Fruit fly (Drosophila melanogaster) whole organism, embryonic: Measurements from ENCODE around the gene Acp76A.
A peak's percentile ranks its signal among the peaks of the same experiment; 100 is the strongest.

Experiments
- Asciz ChIP-seq: fragments of 200-800 bp; sonication (Bioruptor generic); optimal IDR thresholded peaks from 2 replicates; lab custom pipeline; 2017; ENCODE audit warnings: missing biosample characterization, mild to moderate bottlenecking, missing genetic modification characterization, missing genetic modification reagents
- C15 ChIP-seq: fragments of 200-800 bp; sonication (Bioruptor generic); IDR thresholded peaks from 3 replicates; pipeline ENCODE4 v1.3.6; 2022; ENCODE audit warnings: missing biosample characterization, missing genetic modification characterization
- CG10366 ChIP-seq: fragments of 200-800 bp; sonication (Bioruptor generic); IDR thresholded peaks from 2 replicates; pipeline ENCODE4 v1.3.6; 2022; ENCODE audit warnings: missing biosample characterization, missing genetic modification characterization
- CG10431 ChIP-seq: fragments of 200-800 bp; sonication (Bioruptor generic); optimal IDR thresholded peaks from 3 replicates; lab custom pipeline; 2018; ENCODE audit warnings: missing biosample characterization, mild to moderate bottlenecking, missing genetic modification characterization
- CG10462 ChIP-seq: fragments of 200-800 bp; sonication (Bioruptor generic); optimal IDR thresholded peaks from 2 replicates; lab custom pipeline; 2016; ENCODE audit warnings: missing biosample characterization, missing genetic modification characterization
- CG14050 ChIP-seq: fragments of 200-800 bp; sonication (Bioruptor generic); IDR thresholded peaks from 3 replicates; pipeline ENCODE4 v1.3.6; 2022; ENCODE audit warnings: missing biosample characterization, missing genetic modification characterization
- CG1603 ChIP-seq: fragments of 200-800 bp; sonication (Bioruptor generic); optimal IDR thresholded peaks from 2 replicates; lab custom pipeline; 2019; ENCODE audit warnings: missing biosample characterization, mild to moderate bottlenecking, missing genetic modification characterization, moderate library complexity
- CG17612 ChIP-seq: fragments of 200-800 bp; sonication (Bioruptor generic); IDR thresholded peaks from 2 replicates; pipeline ENCODE4 v1.3.6; 2022; ENCODE audit warnings: missing biosample characterization, missing genetic modification characterization
- CG18599 ChIP-seq: fragments of 200-800 bp; sonication (Bioruptor generic); optimal IDR thresholded peaks from 3 replicates; lab custom pipeline; 2017; ENCODE audit warnings: missing biosample characterization, missing genetic modification characterization, mild to moderate bottlenecking, moderate library complexity, missing genetic modification reagents
- CG2202 ChIP-seq: fragments of 200-800 bp; sonication (Bioruptor generic); optimal IDR thresholded peaks from 2 replicates; lab custom pipeline; 2018; ENCODE audit warnings: missing biosample characterization, mild to moderate bottlenecking, missing genetic modification characterization
- CG2678 ChIP-seq: fragments of 200-800 bp; sonication (Bioruptor generic); optimal IDR thresholded peaks from 3 replicates; lab custom pipeline; 2019; ENCODE audit warnings: missing biosample characterization, mild to moderate bottlenecking, missing genetic modification characterization, moderate library complexity
- CG31441 ChIP-seq: fragments of 200-800 bp; sonication (Bioruptor generic); IDR thresholded peaks from 2 replicates; pipeline ENCODE4 v1.3.6; 2022; ENCODE audit warnings: missing biosample characterization, missing genetic modification characterization
- CG33213 ChIP-seq: fragments of 200-800 bp; sonication (Bioruptor generic); optimal IDR thresholded peaks from 3 replicates; lab custom pipeline; 2016; ENCODE audit warnings: missing biosample characterization, missing genetic modification characterization
- CG42726 ChIP-seq: fragments of 200-800 bp; sonication (Bioruptor generic); IDR thresholded peaks from 2 replicates; pipeline ENCODE4 v1.3.6; 2022; ENCODE audit warnings: missing biosample characterization, missing genetic modification characterization; ENCODE audit not compliant: partially characterized antibody
- CG4730 ChIP-seq: fragments of 200-800 bp; sonication (Bioruptor generic); IDR thresholded peaks from 2 replicates; pipeline ENCODE4 v1.3.6; 2022; ENCODE audit warnings: missing biosample characterization, missing genetic modification characterization
- CG6683 ChIP-seq: fragments of 200-800 bp; sonication (Bioruptor generic); optimal IDR thresholded peaks from 2 replicates; lab custom pipeline; 2017; ENCODE audit warnings: missing biosample characterization, mild to moderate bottlenecking, missing genetic modification characterization, missing genetic modification reagents
- CG6689 ChIP-seq: fragments of 200-800 bp; sonication (Bioruptor generic); IDR thresholded peaks from 2 replicates; pipeline ENCODE4 v1.3.6; 2022; ENCODE audit warnings: missing biosample characterization, missing genetic modification characterization
- CG7839 ChIP-seq: fragments of 200-800 bp; sonication (Bioruptor generic); optimal IDR thresholded peaks from 3 replicates; lab custom pipeline; 2018; ENCODE audit warnings: missing biosample characterization, mild to moderate bottlenecking, missing genetic modification characterization, moderate library complexity
- CkIIα-i1 ChIP-seq: fragments of 200-800 bp; sonication (Bioruptor generic); IDR thresholded peaks from 2 replicates; pipeline ENCODE4 v1.3.6; 2022; ENCODE audit warnings: missing biosample characterization, missing genetic modification characterization
- CoRest ChIP-seq: fragments of 200-800 bp; sonication (Bioruptor generic); optimal IDR thresholded peaks from 3 replicates; lab custom pipeline; 2018; ENCODE audit warnings: missing biosample characterization, mild to moderate bottlenecking, missing genetic modification characterization, moderate library complexity
- Dip2 ChIP-seq: fragments of 200-800 bp; sonication (Bioruptor generic); IDR thresholded peaks from 2 replicates; pipeline ENCODE4 v1.3.6; 2022; ENCODE audit warnings: missing biosample characterization, missing genetic modification characterization
- E2f2 ChIP-seq: fragments of 200-800 bp; sonication (Bioruptor generic); IDR thresholded peaks from 2 replicates; pipeline ENCODE4 v1.3.6; 2022; ENCODE audit warnings: missing biosample characterization, missing genetic modification characterization
- GATAe ChIP-seq: fragments of 200-800 bp; sonication (Bioruptor generic); conservative IDR thresholded peaks from 2 replicates; pipeline ENCODE4 v1.3.6; 2022; ENCODE audit warnings: missing biosample characterization, missing genetic modification characterization
- HLHmδ ChIP-seq: fragments of 200-800 bp; sonication (Bioruptor generic); optimal IDR thresholded peaks from 2 replicates; lab custom pipeline; 2018; ENCODE audit warnings: missing biosample characterization, mild to moderate bottlenecking, missing genetic modification characterization, moderate library complexity
- Hey ChIP-seq: fragments of 200-800 bp; sonication (Bioruptor generic); optimal IDR thresholded peaks from 3 replicates; lab custom pipeline; 2018; ENCODE audit warnings: missing biosample characterization, mild to moderate bottlenecking, missing genetic modification characterization
- HmgD ChIP-seq: fragments of 200-800 bp; sonication (Bioruptor generic); optimal IDR thresholded peaks from 3 replicates; lab custom pipeline; 2016; ENCODE audit warnings: missing biosample characterization, missing genetic modification characterization
- Hr78 ChIP-seq, 2 experiments: fragments of 200-800 bp in 1 of 2; fragments of >200 bp in 1 of 2; sonication (Bioruptor generic) in 1 of 2; optimal IDR thresholded peaks; 2 replicates each; lab custom pipeline; 2017 to 2019; ENCODE audit warnings: missing biosample characterization in 2 of 2, missing genetic modification characterization in 2 of 2, mild to moderate bottlenecking in 1 of 2, moderate library complexity in 1 of 2
- Lpt ChIP-seq: fragments of >200 bp; optimal IDR thresholded peaks from 2 replicates; lab custom pipeline; 2018; ENCODE audit warnings: missing biosample characterization, missing genetic modification characterization
- Max ChIP-seq: fragments of 200-800 bp; sonication (Bioruptor generic); optimal IDR thresholded peaks from 2 replicates; lab custom pipeline; 2016; ENCODE audit warnings: missing biosample characterization, mild to moderate bottlenecking, missing genetic modification characterization
- Neu2 ChIP-seq: fragments of 200-800 bp; sonication (Bioruptor generic); optimal IDR thresholded peaks from 3 replicates; lab custom pipeline; 2016; ENCODE audit warnings: missing biosample characterization, missing genetic modification characterization, borderline replicate concordance
- NfI ChIP-seq: fragments of 200-800 bp; sonication (Bioruptor generic); optimal IDR thresholded peaks from 3 replicates; lab custom pipeline; 2018; ENCODE audit warnings: missing biosample characterization, mild to moderate bottlenecking, missing genetic modification characterization, moderate library complexity
- Sin3A ChIP-seq: fragments of >200 bp; optimal IDR thresholded peaks from 2 replicates; lab custom pipeline; 2018
- aop ChIP-seq: fragments of 200-800 bp; sonication (Bioruptor generic); IDR thresholded peaks from 2 replicates; pipeline ENCODE4 v1.3.6; 2022; ENCODE audit warnings: missing biosample characterization, missing genetic modification characterization
- bcd ChIP-seq: fragments of 200-800 bp; sonication (Bioruptor generic); optimal IDR thresholded peaks from 2 replicates; lab custom pipeline; 2017; ENCODE audit warnings: missing biosample characterization, mild to moderate bottlenecking, missing genetic modification characterization
- cad ChIP-seq: fragments of >200 bp; optimal IDR thresholded peaks from 2 replicates; lab custom pipeline; 2017; ENCODE audit warnings: missing biosample characterization, missing genetic modification characterization
- cg ChIP-seq: fragments of 200-800 bp; sonication (Bioruptor generic); optimal IDR thresholded peaks from 3 replicates; lab custom pipeline; 2019; ENCODE audit warnings: missing biosample characterization, mild to moderate bottlenecking, missing genetic modification characterization, moderate library complexity
- chm ChIP-seq: fragments of 200-800 bp; sonication (Bioruptor generic); IDR thresholded peaks from 2 replicates; pipeline ENCODE4 v1.3.6; 2022; ENCODE audit warnings: missing biosample characterization, missing genetic modification characterization
- corto ChIP-seq: fragments of 200-800 bp; sonication (Bioruptor generic); optimal IDR thresholded peaks from 2 replicates; lab custom pipeline; 2016; ENCODE audit warnings: missing biosample characterization, mild to moderate bottlenecking, missing genetic modification characterization, moderate library complexity
- dm ChIP-seq: fragments of 200-800 bp; sonication (Bioruptor generic); optimal IDR thresholded peaks from 3 replicates; lab custom pipeline; 2016; ENCODE audit warnings: missing biosample characterization, missing genetic modification characterization
- en ChIP-seq: fragments of 200-800 bp; sonication (Bioruptor generic); optimal IDR thresholded peaks from 2 replicates; lab custom pipeline; 2016; ENCODE audit warnings: missing biosample characterization, missing genetic modification characterization
- ewg ChIP-seq: fragments of 200-800 bp; sonication (Bioruptor generic); optimal IDR thresholded peaks from 3 replicates; lab custom pipeline; 2017; ENCODE audit warnings: mild to moderate bottlenecking, missing biosample characterization, missing genetic modification reagents, missing genetic modification characterization
- grn ChIP-seq: fragments of 200-800 bp; sonication (Bioruptor generic); optimal IDR thresholded peaks from 3 replicates; lab custom pipeline; 2017; ENCODE audit warnings: missing biosample characterization, missing genetic modification characterization
- lab ChIP-seq: fragments of 200-800 bp; sonication (Bioruptor generic); optimal IDR thresholded peaks from 3 replicates; lab custom pipeline; 2017; ENCODE audit warnings: missing biosample characterization, missing genetic modification characterization, mild to moderate bottlenecking, moderate library complexity, missing genetic modification reagents
- nom ChIP-seq: fragments of 200-800 bp; sonication (Bioruptor generic); optimal IDR thresholded peaks from 2 replicates; lab custom pipeline; 2017; ENCODE audit warnings: missing biosample characterization, missing genetic modification characterization, mild to moderate bottlenecking, moderate library complexity, missing genetic modification reagents
- pb ChIP-seq: fragments of 200-800 bp; sonication (Bioruptor generic); optimal IDR thresholded peaks from 3 replicates; lab custom pipeline; 2016; ENCODE audit warnings: missing biosample characterization, missing genetic modification characterization
- tna ChIP-seq: fragments of 200-800 bp; sonication (Bioruptor generic); IDR thresholded peaks from 2 replicates; pipeline ENCODE4 v1.3.6; 2022; ENCODE audit warnings: missing biosample characterization, missing genetic modification characterization; ENCODE audit not compliant: partially characterized antibody
- tup ChIP-seq: fragments of 200-800 bp; sonication (Bioruptor generic); optimal IDR thresholded peaks from 2 replicates; lab custom pipeline; 2016; ENCODE audit warnings: missing biosample characterization, mild to moderate bottlenecking, missing genetic modification characterization, moderate library complexity
- tx ChIP-seq: fragments of 200-800 bp; sonication (Bioruptor generic); optimal IDR thresholded peaks from 2 replicates; lab custom pipeline; 2016; ENCODE audit warnings: missing biosample characterization, missing genetic modification characterization
- unpg ChIP-seq: fragments of 200-800 bp; sonication (Bioruptor generic); optimal IDR thresholded peaks from 3 replicates; lab custom pipeline; 2018; ENCODE audit warnings: missing biosample characterization, mild to moderate bottlenecking, missing genetic modification characterization, moderate library complexity
- vnd ChIP-seq: fragments of 200-800 bp; sonication (Bioruptor generic); IDR thresholded peaks from 3 replicates; pipeline ENCODE4 v1.3.6; 2022; ENCODE audit warnings: missing biosample characterization, missing genetic modification characterization; ENCODE audit not compliant: partially characterized antibody

Acp76A gene

DNA sequence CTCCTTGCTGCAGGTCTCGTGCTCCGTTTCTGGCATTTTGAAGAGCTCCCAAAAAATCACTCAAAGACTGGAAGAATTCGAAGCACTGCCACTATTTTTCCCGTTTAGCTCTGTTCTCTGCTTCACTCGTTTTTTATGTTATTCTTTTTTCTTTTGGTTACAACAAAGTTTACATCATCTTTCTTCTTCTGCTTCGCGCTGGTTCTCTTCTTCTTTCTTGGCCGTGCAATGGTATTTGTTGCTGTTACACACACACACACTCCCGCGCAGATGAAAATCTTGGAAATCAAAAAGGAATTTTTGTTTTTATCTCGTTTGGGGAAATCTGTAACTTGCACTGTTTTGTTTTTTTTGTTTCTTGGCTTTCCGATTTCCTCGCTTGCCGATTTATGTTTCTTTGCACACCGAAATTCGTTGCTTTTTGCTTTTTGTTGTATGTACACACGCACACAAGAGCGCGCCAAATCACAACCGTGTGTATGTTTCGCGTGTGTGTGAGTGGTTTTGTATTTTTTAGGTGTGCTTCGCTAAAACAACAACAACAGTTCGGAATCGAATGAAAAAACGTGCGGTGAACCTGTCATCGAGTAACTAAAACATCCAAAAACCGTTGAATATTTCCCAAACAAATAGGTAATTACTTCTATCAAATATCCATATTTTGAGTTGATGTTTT is 34.0 kb upstream of the Acp76A start:
- TF ChIP-seq tna = no peak
- no peak for TF ChIP-seq GATAe (GFP tag; lab: Robert Waterston, UW)
- TF ChIP-seq en (GFP tag; lab: Kevin White, UChicago) = no peak
- TF ChIP-seq tx (GFP tag; lab: Kevin White, UChicago) = no peak
- TF ChIP-seq aop (GFP tag; lab: Robert Waterston, UW) = no peak
- no peak for TF ChIP-seq CG2202 (tag; lab: Kevin White, UChicago)
- peak; percentile 94 for TF ChIP-seq cg
- no peak for TF ChIP-seq cad (GFP tag; lab: Kevin White, UChicago)
- TF ChIP-seq vnd (GFP tag; lab: Robert Waterston, UW) = no peak
- TF ChIP-seq NfI (GFP tag; lab: Kevin White, UChicago) = peak; percentile 8
- no peak for TF ChIP-seq CG42726
- TF ChIP-seq CG33213 = no peak
- no peak for TF ChIP-seq ewg (GFP tag; lab: Kevin White, UChicago)
- TF ChIP-seq Neu2 = no peak
- peak; percentile 35 for TF ChIP-seq nom (GFP tag; lab: Kevin White, UChicago)
- no peak for TF ChIP-seq Hr78 (GFP tag; optimal IDR thresholded peaks at IDR 0.05; lab: Kevin White, UChicago)
- no peak for TF ChIP-seq Asciz (GFP tag; lab: Kevin White, UChicago)
- TF ChIP-seq Hey (tag; lab: Kevin White, UChicago) = no peak
- no peak for TF ChIP-seq corto (GFP tag; lab: Kevin White, UChicago)
- no peak for TF ChIP-seq C15
- TF ChIP-seq CkIIα-i1 = no peak
- TF ChIP-seq bcd (GFP tag; lab: Kevin White, UChicago) = no peak
- TF ChIP-seq tup (GFP tag; lab: Kevin White, UChicago) = no peak
- TF ChIP-seq CG10366 (GFP tag; lab: Robert Waterston, UW) = no peak
- no peak for TF ChIP-seq Lpt (GFP tag; lab: Kevin White, UChicago)
- TF ChIP-seq CG6689 (GFP tag; lab: Robert Waterston, UW) = no peak
- TF ChIP-seq chm (GFP tag; lab: Robert Waterston, UW) = peak; percentile 13; the same call in 1 of the 2 replicates
- no peak for TF ChIP-seq unpg
- TF ChIP-seq Dip2 (GFP tag; lab: Robert Waterston, UW) = no peak
- TF ChIP-seq lab (GFP tag; lab: Kevin White, UChicago) = no peak
- TF ChIP-seq CG4730 (GFP tag; lab: Robert Waterston, UW) = no peak
- no peak for TF ChIP-seq E2f2
- no peak for TF ChIP-seq CG6683
- peak; percentile 37 for TF ChIP-seq grn (GFP tag; lab: Kevin White, UChicago)
- TF ChIP-seq CG10431 = no peak
- TF ChIP-seq CG7839 (tag; lab: Kevin White, UChicago) = no peak
- no peak for TF ChIP-seq Sin3A (lab: Kevin White, UChicago)
- no peak for TF ChIP-seq CG17612
- TF ChIP-seq CG1603 (tag; lab: Kevin White, UChicago) = no peak
- no peak for TF ChIP-seq HLHmδ (GFP tag; lab: Kevin White, UChicago)
- TF ChIP-seq CG31441 (GFP tag; lab: Robert Waterston, UW) = no peak
- TF ChIP-seq HmgD (GFP tag; lab: Kevin White, UChicago) = no peak
- TF ChIP-seq CoRest (tag; lab: Kevin White, UChicago) = no peak
- no peak for TF ChIP-seq Max (GFP tag; lab: Kevin White, UChicago)
- TF ChIP-seq CG10462 = no peak
- TF ChIP-seq pb (GFP tag; lab: Kevin White, UChicago) = no peak
- no peak for TF ChIP-seq CG14050 (GFP tag; lab: Robert Waterston, UW)
- no peak for TF ChIP-seq CG18599 (GFP tag; lab: Kevin White, UChicago)
- TF ChIP-seq dm (GFP tag; lab: Kevin White, UChicago) = no peak
- TF ChIP-seq CG2678 (tag; lab: Kevin White, UChicago) = no peak
